Worm (Caenorhabditis elegans) whole organism, L4 larva: ENCODE measurements around the gene C37C3.1.

ENCODE experiments used
- D1046.2 ChIP-seq: fragments of 200-800 bp; sonication (Bioruptor generic); IDR thresholded peaks from 2 replicates; pipeline ENCODE4 v1.3.6; 2022; ENCODE audit warnings: missing genetic modification characterization, missing compliant biosample characterization
- F37D6.2 ChIP-seq: sonication (generic microtip); optimal IDR thresholded peaks from 2 replicates; lab custom pipeline; 2016; ENCODE audit warnings: mild to moderate bottlenecking, missing genetic modification characterization, missing compliant biosample characterization
- F44E2.7 ChIP-seq: fragments of 200-800 bp; sonication (Bioruptor generic); IDR thresholded peaks from 2 replicates; pipeline ENCODE4 v2.1.2; 2022; ENCODE audit warnings: missing genetic modification characterization, missing compliant biosample characterization
- F49E8.2 ChIP-seq: sonication (generic microtip); optimal IDR thresholded peaks from 2 replicates; lab custom pipeline; 2016; ENCODE audit warnings: missing compliant biosample characterization, mild to moderate bottlenecking, missing genetic modification characterization, borderline replicate concordance
- T20F7.1 ChIP-seq: fragments of 200-800 bp; sonication (Bioruptor generic); optimal IDR thresholded peaks from 2 replicates; lab custom pipeline; 2018; ENCODE audit warnings: mild to moderate bottlenecking, missing genetic modification characterization, missing compliant biosample characterization
- T26A8.4 ChIP-seq: fragments of 200-800 bp; sonication (Bioruptor generic); IDR thresholded peaks from 2 replicates; pipeline ENCODE4 v1.3.6; 2022; ENCODE audit warnings: missing genetic modification characterization, missing compliant biosample characterization
- Y5F2A.4 ChIP-seq: fragments of 200-800 bp; sonication (Bioruptor generic); optimal IDR thresholded peaks from 2 replicates; lab custom pipeline; 2018; ENCODE audit warnings: mild to moderate bottlenecking, missing genetic modification characterization, missing compliant biosample characterization
- aha-1 ChIP-seq: fragments of 150-350 bp; peaks from one replicate; lab custom pipeline; 2014; ENCODE audit warnings: missing biosample characterization, missing genetic modification characterization
- aly-2 ChIP-seq: sonication (generic microtip); optimal IDR thresholded peaks from 2 replicates; lab custom pipeline; 2018; ENCODE audit warnings: missing biosample characterization, missing genetic modification characterization
- ama-1 ChIP-seq: fragments of 150-350 bp; optimal IDR thresholded peaks from 2 replicates; lab custom pipeline; 2014; ENCODE audit warnings: inconsistent platforms, mixed read lengths
- arid-1 ChIP-seq: fragments of 200-800 bp; sonication (Bioruptor generic); conservative IDR thresholded peaks from 2 replicates; pipeline ENCODE4 v1.3.6; 2022; ENCODE audit warnings: missing genetic modification reagents, missing genetic modification characterization, missing compliant biosample characterization
- ceh-20 ChIP-seq: fragments of 200-800 bp; sonication (Bioruptor generic); IDR thresholded peaks from 2 replicates; pipeline ENCODE4 v1.3.6; 2022; ENCODE audit warnings: missing genetic modification reagents, missing genetic modification characterization, missing compliant biosample characterization
- ceh-32 ChIP-seq: sonication (generic microtip); optimal IDR thresholded peaks from 2 replicates; lab custom pipeline; 2016; ENCODE audit warnings: mild to moderate bottlenecking, missing genetic modification characterization, missing compliant biosample characterization; ENCODE audit not compliant: poor library complexity
- ces-1 ChIP-seq: fragments of 150-350 bp; sonication (generic microtip); optimal IDR thresholded peaks from 4 replicates; lab custom pipeline; 2014; ENCODE audit warnings: missing biosample characterization, missing genetic modification reagents, missing genetic modification characterization
- cey-2 ChIP-seq: sonication (generic microtip); optimal IDR thresholded peaks from 3 replicates; lab custom pipeline; 2017; ENCODE audit warnings: missing genetic modification characterization, mild to moderate bottlenecking, missing compliant biosample characterization, antibody characterized with exemption, borderline replicate concordance; ENCODE audit not compliant: insufficient read depth
- daf-16 ChIP-seq, 3 experiments: sonication (generic microtip); optimal IDR thresholded peaks; 2 replicates each; lab custom pipeline; 2016 to 2017; ENCODE audit warnings: missing genetic modification characterization in 3 of 3, missing genetic modification reagents in 3 of 3, mild to moderate bottlenecking in 2 of 3, missing compliant biosample characterization in 2 of 3, missing biosample characterization in 1 of 3, moderate library complexity in 1 of 3
- daf-8 ChIP-seq: fragments of 200-800 bp; sonication (Bioruptor generic); IDR thresholded peaks from 2 replicates; pipeline ENCODE4 v1.3.6; 2022; ENCODE audit warnings: missing genetic modification characterization, missing compliant biosample characterization
- dmd-6 ChIP-seq: fragments of 200-800 bp; sonication (Bioruptor generic); IDR thresholded peaks from 2 replicates; pipeline ENCODE4 v1.3.6; 2022; ENCODE audit warnings: missing genetic modification reagents, missing genetic modification characterization, missing compliant biosample characterization
- duxl-1 ChIP-seq: sonication (generic microtip); optimal IDR thresholded peaks from 2 replicates; lab custom pipeline; 2016; ENCODE audit warnings: mild to moderate bottlenecking, missing genetic modification characterization, moderate library complexity, missing compliant biosample characterization; ENCODE audit not compliant: poor library complexity
- dve-1 ChIP-seq: sonication (generic microtip); optimal IDR thresholded peaks from 2 replicates; lab custom pipeline; 2017; ENCODE audit warnings: antibody characterized with exemption, mild to moderate bottlenecking, missing genetic modification characterization, missing compliant biosample characterization; ENCODE audit not compliant: insufficient read depth
- hif-1 ChIP-seq, 2 experiments: sonication (generic microtip); optimal IDR thresholded peaks; 2 replicates each; lab custom pipeline; 2016 to 2017; ENCODE audit warnings: missing compliant biosample characterization in 2 of 2, missing genetic modification characterization in 2 of 2, missing genetic modification reagents in 2 of 2, missing genotype in 2 of 2, mild to moderate bottlenecking in 1 of 2
- hlh-11 ChIP-seq: fragments of 200-800 bp; sonication (Bioruptor generic); optimal IDR thresholded peaks from 2 replicates; lab custom pipeline; 2018; ENCODE audit warnings: mild to moderate bottlenecking, missing genetic modification characterization, missing compliant biosample characterization
- hlh-30 ChIP-seq: sonication (generic microtip); optimal IDR thresholded peaks from 2 replicates; lab custom pipeline; 2017; ENCODE audit warnings: antibody characterized with exemption, mild to moderate bottlenecking, missing genetic modification characterization, missing compliant biosample characterization; ENCODE audit not compliant: insufficient read depth
- lim-7 ChIP-seq: fragments of 200-800 bp; sonication (Bioruptor generic); IDR thresholded peaks from 2 replicates; pipeline ENCODE4 v1.3.6; 2022; ENCODE audit warnings: missing genetic modification characterization, missing compliant biosample characterization
- lin-1 ChIP-seq: fragments of 200-800 bp; sonication (Bioruptor generic); IDR thresholded peaks from 2 replicates; pipeline ENCODE4 v1.3.6; 2022; ENCODE audit warnings: missing genetic modification reagents, missing genetic modification characterization, missing compliant biosample characterization
- lin-15B ChIP-seq: fragments of 150-350 bp; sonication (generic microtip); optimal IDR thresholded peaks from 3 replicates; lab custom pipeline; 2014; ENCODE audit warnings: missing biosample characterization, missing genetic modification characterization
- lin-29 ChIP-seq: fragments of 200-800 bp; sonication (Bioruptor generic); IDR thresholded peaks from 2 replicates; pipeline ENCODE4 v1.3.6; 2022; ENCODE audit warnings: missing genetic modification reagents, missing genetic modification characterization, missing compliant biosample characterization
- lin-38 ChIP-seq: fragments of 200-800 bp; sonication (Bioruptor generic); IDR thresholded peaks from 2 replicates; pipeline ENCODE4 v1.3.6; 2022; ENCODE audit warnings: missing genetic modification reagents, missing genetic modification characterization, missing compliant biosample characterization
- madf-5 ChIP-seq, 2 experiments: fragments of 200-800 bp; sonication (Bioruptor generic); IDR thresholded peaks; 2 replicates each; pipeline ENCODE4 v1.3.6; 2022; ENCODE audit warnings: missing compliant biosample characterization in 2 of 2, missing genetic modification characterization in 2 of 2
- mdl-1 ChIP-seq, 2 experiments: fragments of 150-350 bp in 1 of 2; sonication (generic microtip) in 1 of 2; optimal IDR thresholded peaks; 2 replicates each; lab custom pipeline; 2014 to 2017; ENCODE audit warnings: missing biosample characterization in 2 of 2, missing genetic modification characterization in 2 of 2
- mxl-2 ChIP-seq: fragments of 200-800 bp; sonication (Bioruptor generic); conservative IDR thresholded peaks from 2 replicates; pipeline ENCODE4 v1.3.6; 2022; ENCODE audit warnings: missing genetic modification reagents, missing genetic modification characterization, missing compliant biosample characterization
- nhr-102 ChIP-seq: sonication (generic microtip); optimal IDR thresholded peaks from 2 replicates; lab custom pipeline; 2016; ENCODE audit warnings: mild to moderate bottlenecking, missing genetic modification characterization, moderate library complexity, missing compliant biosample characterization
- nhr-111 ChIP-seq: fragments of 200-800 bp; sonication (Bioruptor generic); optimal IDR thresholded peaks from 2 replicates; lab custom pipeline; 2018; ENCODE audit warnings: mild to moderate bottlenecking, missing genetic modification characterization, missing compliant biosample characterization
- nhr-25 ChIP-seq: sonication (generic microtip); optimal IDR thresholded peaks from 2 replicates; lab custom pipeline; 2017; ENCODE audit warnings: missing genetic modification characterization, mild to moderate bottlenecking, missing compliant biosample characterization, antibody characterized with exemption, moderate library complexity, borderline replicate concordance; ENCODE audit not compliant: insufficient read depth
- nhr-6 ChIP-seq: fragments of 150-350 bp; optimal IDR thresholded peaks from 2 replicates; lab custom pipeline; 2014; ENCODE audit warnings: missing biosample characterization, missing genetic modification characterization
- nhr-77 ChIP-seq: fragments of 150-350 bp; optimal IDR thresholded peaks from 2 replicates; lab custom pipeline; 2014; ENCODE audit warnings: missing biosample characterization, missing genetic modification characterization
- saeg-2 ChIP-seq: fragments of 200-800 bp; sonication (Bioruptor generic); IDR thresholded peaks from 2 replicates; pipeline ENCODE4 v1.3.6; 2022; ENCODE audit warnings: missing genetic modification reagents, missing genetic modification characterization, missing compliant biosample characterization
- set-16 ChIP-seq: fragments of 200-800 bp; sonication (Bioruptor generic); IDR thresholded peaks from 2 replicates; pipeline ENCODE4 v1.3.6; 2022; ENCODE audit warnings: missing genetic modification reagents, missing genetic modification characterization, missing compliant biosample characterization
- skn-1 ChIP-seq: fragments of 150-350 bp; optimal IDR thresholded peaks from 2 replicates; lab custom pipeline; 2014; ENCODE audit warnings: missing biosample characterization, missing genetic modification characterization
- snpc-1.2 ChIP-seq: fragments of 200-800 bp; sonication (Bioruptor generic); IDR thresholded peaks from 2 replicates; pipeline ENCODE4 v1.3.6; 2022; ENCODE audit warnings: missing genetic modification reagents, missing genetic modification characterization, missing compliant biosample characterization
- snpc-4 ChIP-seq: fragments of 150-350 bp; optimal IDR thresholded peaks from 2 replicates; lab custom pipeline; 2014; ENCODE audit warnings: missing biosample characterization, missing genetic modification characterization
- spr-1 ChIP-seq: sonication (generic microtip); optimal IDR thresholded peaks from 2 replicates; lab custom pipeline; 2016; ENCODE audit warnings: mild to moderate bottlenecking, missing genetic modification characterization, missing compliant biosample characterization
- spr-3 ChIP-seq: fragments of 200-800 bp; sonication (Bioruptor generic); optimal IDR thresholded peaks from 2 replicates; lab custom pipeline; 2018; ENCODE audit warnings: mild to moderate bottlenecking, missing genetic modification characterization, missing compliant biosample characterization
- zfp-2 ChIP-seq: sonication (generic microtip); optimal IDR thresholded peaks from 2 replicates; lab custom pipeline; 2016; ENCODE audit warnings: mild to moderate bottlenecking, missing genetic modification characterization, missing compliant biosample characterization
- zfp-3 ChIP-seq: fragments of 200-800 bp; sonication (Bioruptor generic); conservative IDR thresholded peaks from 2 replicates; pipeline ENCODE4 v1.3.6; 2022; ENCODE audit warnings: missing genetic modification reagents, missing genetic modification characterization, missing compliant biosample characterization

Gene C37C3.1

ce11 chrV:7854603-7855002, 3.2 kb upstream of the C37C3.1 start, which contains the start of the genes C37C3.9 and C37C3.18 (continued):
- TF ChIP-seq lim-7 (GFP tag; lab: Robert Waterston, UW) (no peak), lin-38 (peak; percentile 58), ces-1 (GFP tag; lab: Kevin White, UChicago) (peak; percentile 46), dve-1 (tag; lab: Kevin White, UChicago) (peak; percentile 88), daf-8 (GFP tag; lab: Robert Waterston, UW) (no peak), set-16 (GFP tag; lab: Robert Waterston, UW) (peak; percentile 45; the same call in 1 of the 2 replicates), duxl-1 (tag; lab: Kevin White, UChicago) (no peak), hif-1 (tag; optimal IDR thresholded peaks at IDR 0.05; lab: Kevin White, UChicago) (peak in 1 of 2 experiments; percentile 64), lin-1 (GFP tag; lab: Robert Waterston, UW) (peak; percentile 50; the same call in 1 of the 2 replicates), nhr-102 (tag; lab: Kevin White, UChicago) (peak; percentile 60), daf-16 (GFP tag; optimal IDR thresholded peaks at IDR 0.05; lab: Kevin White, UChicago) (no peak), daf-16 (tag; optimal IDR thresholded peaks at IDR 0.05; lab: Kevin White, UChicago) (peak; percentile 77), mxl-2 (GFP tag; lab: Robert Waterston, UW) (no peak), spr-1 (tag; lab: Kevin White, UChicago) (peak; percentile 2), ceh-20 (peak; percentile 55), zfp-3 (GFP tag; lab: Robert Waterston, UW) (no peak), zfp-2 (tag; lab: Kevin White, UChicago) (no peak), dmd-6 (GFP tag; lab: Robert Waterston, UW) (peak; percentile 84), ama-1 (peak; percentile 48), lin-15B (tag; lab: Kevin White, UChicago) (no peak), madf-5 (GFP tag; IDR thresholded peaks at IDR 0.05; lab: Robert Waterston, UW) (no peak), cey-2 (tag; lab: Kevin White, UChicago) (no peak), nhr-77 (tag; lab: Kevin White, UChicago) (peak; percentile 70), aly-2 (tag; lab: Kevin White, UChicago) (no peak), skn-1 (tag; lab: Kevin White, UChicago) (no peak), snpc-4 (peak; percentile 72), saeg-2 (GFP tag; lab: Robert Waterston, UW) (no peak), T26A8.4 (GFP tag; lab: Robert Waterston, UW) (peak; percentile 68), ceh-32 (no peak), spr-3 (GFP tag; lab: Kevin White, UChicago) (no peak), D1046.2 (GFP tag; lab: Robert Waterston, UW) (0 out of 2 replicates have a peak, but pooled peaks have one; percentile 63), snpc-1.2 (GFP tag; lab: Robert Waterston, UW) (no peak), hlh-11 (tag; lab: Kevin White, UChicago) (peak; percentile 88), F44E2.7 (GFP tag; lab: Robert Waterston, UW) (no peak)

DNA sequence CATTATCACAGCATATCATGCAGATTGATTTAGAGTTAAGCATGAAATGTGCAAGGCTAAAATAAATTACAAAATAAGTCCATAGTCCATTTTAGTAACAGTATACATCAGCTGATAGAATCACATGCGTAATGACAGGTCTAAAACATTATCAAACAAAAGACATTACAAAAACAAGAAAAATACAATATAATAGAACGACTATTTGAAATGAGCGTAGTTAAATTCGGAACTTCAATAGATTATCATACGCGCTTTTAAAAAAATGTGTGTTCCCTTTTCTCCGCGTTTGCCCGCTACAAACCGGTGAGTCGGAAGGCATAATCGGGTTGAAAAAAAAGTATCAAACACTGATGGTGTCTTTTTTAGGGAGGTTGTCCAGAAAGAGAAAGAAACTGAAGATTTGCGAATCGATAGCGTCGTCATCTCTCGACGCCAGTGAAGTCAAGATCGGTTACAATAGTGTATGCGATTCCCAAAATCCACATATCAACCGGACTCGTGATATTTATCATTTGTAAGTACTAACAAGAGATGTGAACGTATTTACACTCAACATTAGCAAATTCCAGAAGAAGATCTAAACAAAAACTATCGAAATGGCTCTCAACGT, 2.3 kb upstream of the C37C3.1 start, which contains the start of gene C37C3.2:
TSS of gene C37C3.2 (plus strand) at position 563 of the 613 bp plus-strand sequence.
- no peak for TF ChIP-seq F49E8.2
- TF ChIP-seq lin-29 (GFP tag; lab: Robert Waterston, UW): no peak
- no peak for TF ChIP-seq nhr-111 (GFP tag; lab: Kevin White, UChicago)
- peak; percentile 34 for TF ChIP-seq T20F7.1 (GFP tag; lab: Kevin White, UChicago)
- TF ChIP-seq duxl-1 (tag; lab: Kevin White, UChicago): peak; percentile 19
- 0 out of 2 replicates have a peak, but pooled peaks have one; percentile 15 for TF ChIP-seq arid-1 (GFP tag; lab: Robert Waterston, UW)
- no peak for TF ChIP-seq Y5F2A.4 (GFP tag; lab: Kevin White, UChicago)
- no peak for TF ChIP-seq nhr-6
- TF ChIP-seq aha-1 (tag; lab: Kevin White, UChicago): peak; percentile 61
- peak; percentile 2 for TF ChIP-seq spr-1 (tag; lab: Kevin White, UChicago)
- no peak for TF ChIP-seq F37D6.2 (tag; lab: Kevin White, UChicago)
- TF ChIP-seq nhr-77 (tag; lab: Kevin White, UChicago): peak; percentile 51
- TF ChIP-seq mdl-1 (tag; optimal IDR thresholded peaks at IDR 0.05; lab: Kevin White, UChicago): no peak
- TF ChIP-seq daf-16 (GFP tag; optimal IDR thresholded peaks at IDR 0.05; lab: Kevin White, UChicago): no peak
- TF ChIP-seq daf-16 (tag; optimal IDR thresholded peaks at IDR 0.05; lab: Kevin White, UChicago): peak; percentile 8
- 0 out of 2 replicates have a peak, but pooled peaks have one; percentile 54 for TF ChIP-seq F44E2.7 (GFP tag; lab: Robert Waterston, UW)
- TF ChIP-seq lin-38: peak; percentile 3; the same call in 1 of the 2 replicates
- peak; percentile 8 for TF ChIP-seq hlh-30 (tag; lab: Kevin White, UChicago)
- TF ChIP-seq hlh-11 (tag; lab: Kevin White, UChicago): no peak
- TF ChIP-seq nhr-25 (tag; lab: Kevin White, UChicago): no peak
